Worm (Caenorhabditis elegans): ENCODE measurements around the gene mul-1.

- no peak for TF ChIP-seq hlh-30 (tag; optimal IDR thresholded peaks at IDR 0.05; ENCODE audit: insufficient read depth)
- no peak for TF ChIP-seq pha-4 (tag; optimal IDR thresholded peaks at IDR 0.05)
- no peak for TF ChIP-seq unc-55 (GFP tag; optimal IDR thresholded peaks at IDR 0.05)
- TF ChIP-seq F13H6.1 (tag; optimal IDR thresholded peaks at IDR 0.05): no peak
- TF ChIP-seq nhr-11 (tag; optimal IDR thresholded peaks at IDR 0.05): no peak
- TF ChIP-seq lin-11 (tag; optimal IDR thresholded peaks at IDR 0.05): no peak
- no peak for TF ChIP-seq ceh-48 (tag; optimal IDR thresholded peaks at IDR 0.05)
- no peak for TF ChIP-seq tbx-2 (tag; optimal IDR thresholded peaks at IDR 0.05)
- TF ChIP-seq che-1 (tag; optimal IDR thresholded peaks at IDR 0.05): no peak
These were observed 14.2 kb downstream of the mul-1 start, which contains the start of gene C35B1.7 for ce11 chrIV:4108767-4109166.
